Worm (Caenorhabditis elegans): Measurements from ENCODE around the gene leo-1.
"Not testable (repeated sequence)": the region's sequence is repeated elsewhere in the genome, so short reads cannot be mapped to it uniquely, and the experiment has no call there.

leo-1 gene

DNA sequence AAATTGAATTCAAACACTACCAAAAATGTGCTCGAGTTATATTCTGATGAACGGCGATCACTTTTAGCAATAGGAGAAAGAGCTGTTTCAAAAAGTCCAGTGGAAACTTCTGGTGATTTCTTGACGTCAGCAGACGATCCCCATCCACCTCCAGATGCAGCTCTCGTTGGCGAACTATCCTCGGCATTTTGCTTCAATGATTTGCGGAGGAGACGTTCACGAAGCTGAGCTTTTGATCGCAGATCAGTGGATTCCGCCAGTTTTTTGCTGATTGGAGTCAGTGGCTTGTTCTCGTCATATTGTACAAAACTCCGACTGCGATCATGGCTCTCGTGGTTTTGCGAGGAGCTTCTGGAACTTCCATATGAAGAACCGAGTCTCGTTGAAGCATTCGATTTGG, 7.0 kb upstream of the leo-1 start:
- TF ChIP-seq unc-39 (tag; optimal IDR thresholded peaks at IDR 0.05): no peak
- no peak for TF ChIP-seq mdl-1 (tag; optimal IDR thresholded peaks at IDR 0.05)
- no peak for TF ChIP-seq nhr-10 (tag; optimal IDR thresholded peaks at IDR 0.05)
- no peak for TF ChIP-seq R02D3.7 (tag; optimal IDR thresholded peaks at IDR 0.05)
- no peak for TF ChIP-seq Y55F3AM.14 (GFP tag; optimal IDR thresholded peaks at IDR 0.05)
- TF ChIP-seq nhr-25 (tag; optimal IDR thresholded peaks at IDR 0.05): no peak
- TF ChIP-seq lin-11 (tag; optimal IDR thresholded peaks at IDR 0.05): no peak
- no peak for TF ChIP-seq elt-1 (tag; optimal IDR thresholded peaks at IDR 0.05)
- no peak for TF ChIP-seq unc-55 (GFP tag; optimal IDR thresholded peaks at IDR 0.05)

DNA sequence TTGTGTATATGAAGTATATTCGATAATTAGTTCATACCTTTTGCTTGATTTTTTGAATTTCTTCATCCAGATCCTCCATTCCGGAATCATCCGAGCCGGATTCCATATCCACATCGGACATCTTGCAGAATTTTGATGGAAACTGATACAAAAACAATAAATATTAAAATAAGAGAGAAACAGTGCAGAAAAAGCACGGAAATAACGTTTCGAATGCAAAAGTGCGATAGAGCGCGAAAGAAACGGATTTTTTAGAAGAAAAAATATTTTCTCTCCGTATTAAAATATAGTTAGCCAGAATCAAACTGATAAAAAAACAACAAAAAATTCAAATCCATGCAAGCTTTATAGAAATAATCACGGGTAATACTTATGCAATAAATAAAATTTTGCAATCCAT, 3.6 kb upstream of the leo-1 start, which contains the start of gene sart-3:
Gene sart-3, minus strand, starts transcription at position 219 of the 400 bp plus-strand sequence.
- TF ChIP-seq unc-55 (GFP tag; optimal IDR thresholded peaks at IDR 0.05) (peak; percentile 58), nhr-21 (tag; optimal IDR thresholded peaks at IDR 0.05) (no peak), nhr-129 (tag; optimal IDR thresholded peaks at IDR 0.05) (no peak), unc-62 (GFP tag; optimal IDR thresholded peaks at IDR 0.05) (no peak), C34F6.9 (tag; optimal IDR thresholded peaks at IDR 0.05) (peak; percentile 47)

DNA sequence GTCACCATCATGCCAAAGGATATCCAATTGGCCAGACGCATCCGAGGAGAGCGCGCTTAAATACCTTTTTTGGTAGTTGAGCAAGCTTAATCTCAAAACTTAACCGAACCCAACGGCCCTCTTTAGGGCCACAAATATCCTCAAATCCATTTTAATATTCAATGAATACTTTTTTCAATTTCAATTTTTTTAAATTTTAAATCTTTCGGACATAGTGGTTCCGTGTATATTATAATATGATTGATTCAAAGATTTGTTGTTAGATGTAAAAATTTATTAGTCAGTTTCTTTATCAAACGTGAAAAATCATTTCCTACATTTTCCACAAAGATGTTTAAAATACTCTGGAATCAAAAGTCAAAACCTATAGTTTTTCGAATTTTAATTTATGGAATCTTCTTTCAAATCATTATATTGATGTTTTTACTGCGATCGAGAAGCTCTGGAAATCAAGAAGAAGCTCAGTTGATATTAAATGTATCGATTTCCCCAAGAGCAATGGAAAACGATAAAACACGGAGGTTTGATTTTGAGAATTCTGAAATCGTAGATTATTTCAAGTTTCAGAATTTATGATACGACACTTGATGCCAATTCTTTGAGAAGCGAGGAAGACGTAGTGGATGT, 2.1 kb downstream of the leo-1 start, which contains the start of gene B0035.21:
Gene B0035.21, plus strand, starts transcription at position 322 of the 627 bp plus-strand sequence.
- TF ChIP-seq ceh-16 (tag; optimal IDR thresholded peaks at IDR 0.05) (no peak), C34F6.9 (tag; optimal IDR thresholded peaks at IDR 0.05) (no peak), aly-2 (tag; optimal IDR thresholded peaks at IDR 0.05) (no peak), nhr-10 (tag; optimal IDR thresholded peaks at IDR 0.05) (no peak), sma-3 (GFP tag; optimal IDR thresholded peaks at IDR 0.05) (no peak), lin-13 (GFP tag; optimal IDR thresholded peaks at IDR 0.05) (no peak), unc-55 (GFP tag; optimal IDR thresholded peaks at IDR 0.05) (no peak), gmeb-1 (tag; optimal IDR thresholded peaks at IDR 0.05) (no peak)

DNA sequence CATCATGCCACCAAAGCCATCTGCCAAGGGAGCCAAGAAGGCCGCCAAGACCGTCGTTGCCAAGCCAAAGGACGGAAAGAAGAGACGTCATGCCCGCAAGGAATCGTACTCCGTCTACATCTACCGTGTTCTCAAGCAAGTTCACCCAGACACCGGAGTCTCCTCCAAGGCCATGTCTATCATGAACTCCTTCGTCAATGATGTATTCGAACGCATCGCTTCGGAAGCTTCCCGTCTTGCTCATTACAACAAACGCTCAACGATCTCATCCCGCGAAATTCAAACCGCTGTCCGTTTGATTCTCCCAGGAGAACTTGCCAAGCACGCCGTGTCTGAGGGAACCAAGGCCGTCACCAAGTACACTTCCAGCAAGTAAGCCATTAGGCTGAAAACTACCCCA, 4.4 kb downstream of the leo-1 start, which contains the start of gene his-48:
Gene his-48, plus strand, starts transcription at position 5 of the 400 bp plus-strand sequence.
- TF ChIP-seq ZK546.5, lin-11, ztf-4 (tag; optimal IDR thresholded peaks at IDR 0.05): not testable (repeated sequence)

DNA sequence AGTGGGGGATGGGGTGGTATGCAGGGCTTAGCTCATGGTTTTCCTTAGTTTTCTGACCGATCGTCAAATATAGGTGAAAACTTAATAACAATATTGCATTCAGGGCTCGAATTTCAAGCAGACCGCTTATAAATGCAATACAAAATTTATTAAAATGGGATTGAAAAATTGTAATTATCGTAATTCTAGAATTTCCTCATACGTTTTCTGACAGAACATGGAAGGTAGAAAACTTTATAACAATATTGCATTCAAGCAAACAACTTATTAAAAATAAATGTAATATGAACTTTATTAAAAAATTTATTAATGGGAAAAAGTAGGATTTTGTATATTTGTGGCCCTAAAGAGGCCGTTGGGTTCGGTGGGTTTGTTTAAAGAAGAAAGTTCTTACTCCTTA, 5.5 kb downstream of the leo-1 start:
- TF ChIP-seq nhr-21 (tag; optimal IDR thresholded peaks at IDR 0.05) (no peak), skn-1 (tag; optimal IDR thresholded peaks at IDR 0.05) (no peak), ceh-16 (tag; optimal IDR thresholded peaks at IDR 0.05) (no peak), nhr-23 (tag; optimal IDR thresholded peaks at IDR 0.05) (no peak), nhr-129 (tag; optimal IDR thresholded peaks at IDR 0.05) (no peak), sem-4 (tag; optimal IDR thresholded peaks at IDR 0.05) (no peak), nhr-237 (tag; optimal IDR thresholded peaks at IDR 0.05) (no peak), elt-3 (tag; optimal IDR thresholded peaks at IDR 0.05) (no peak), peb-1 (tag; optimal IDR thresholded peaks at IDR 0.05) (no peak), lsy-2 (tag; optimal IDR thresholded peaks at IDR 0.05) (no peak), aly-2 (tag; optimal IDR thresholded peaks at IDR 0.05) (no peak), nhr-10 (tag; optimal IDR thresholded peaks at IDR 0.05) (no peak), sma-9 (GFP tag; optimal IDR thresholded peaks at IDR 0.05) (no peak), sma-9 (tag; optimal IDR thresholded peaks at IDR 0.05) (no peak), elt-1 (tag; optimal IDR thresholded peaks at IDR 0.05) (no peak), snpc-4 (tag; optimal IDR thresholded peaks at IDR 0.05) (no peak), egl-27 (tag; optimal IDR thresholded peaks at IDR 0.05) (no peak), crh-2 (tag; optimal IDR thresholded peaks at IDR 0.05) (no peak)

DNA sequence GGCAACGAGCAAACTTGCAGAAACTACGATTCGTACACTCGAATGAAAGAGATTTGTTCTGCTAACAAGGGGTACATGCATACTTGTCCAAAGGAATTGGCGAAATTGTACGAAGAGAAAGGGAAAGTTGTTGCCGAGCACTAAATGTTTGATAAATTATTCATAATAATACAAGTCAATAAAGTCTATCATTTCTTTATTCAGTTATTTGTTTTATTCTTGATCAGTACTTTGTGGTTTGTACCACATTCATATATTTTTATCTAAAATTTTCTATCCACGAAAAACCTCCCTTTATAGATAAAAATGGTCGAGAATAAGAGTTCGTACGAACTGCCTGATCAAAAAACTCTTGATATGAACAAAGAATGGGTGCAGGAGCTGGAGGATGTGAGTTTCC, 8.7 kb downstream of the leo-1 start, which contains the start of gene edg-1:
Gene edg-1, plus strand, starts transcription at position 301 of the 400 bp plus-strand sequence.
- no peak for TF ChIP-seq ztf-1 (GFP tag; conservative IDR thresholded peaks at IDR 0.05)
- no peak for TF ChIP-seq nhr-21 (tag; optimal IDR thresholded peaks at IDR 0.05)
- no peak for TF ChIP-seq lin-39 (tag; optimal IDR thresholded peaks at IDR 0.05)
- TF ChIP-seq aly-2 (tag; optimal IDR thresholded peaks at IDR 0.05): no peak
- TF ChIP-seq unc-39 (tag; optimal IDR thresholded peaks at IDR 0.05): no peak
- no peak for TF ChIP-seq blmp-1 (tag; optimal IDR thresholded peaks at IDR 0.05; ENCODE audit: insufficient read depth)
- no peak for TF ChIP-seq ceh-16 (tag; optimal IDR thresholded peaks at IDR 0.05)
- no peak for TF ChIP-seq fos-1 (tag; optimal IDR thresholded peaks at IDR 0.05)
- no peak for TF ChIP-seq sma-3 (GFP tag; optimal IDR thresholded peaks at IDR 0.05)
